Worm (Caenorhabditis elegans) whole organism, L4 larva: Measurements from ENCODE around the gene ZC190.5.

Experiments used
- F37D6.2 ChIP-seq: sonication (generic microtip); optimal IDR thresholded peaks from 2 replicates; lab custom pipeline; 2016; ENCODE audit warnings: mild to moderate bottlenecking, missing genetic modification characterization, missing compliant biosample characterization
- T26A8.4 ChIP-seq: fragments of 200-800 bp; sonication (Bioruptor generic); IDR thresholded peaks from 2 replicates; pipeline ENCODE4 v1.3.6; 2022; ENCODE audit warnings: missing genetic modification characterization, missing compliant biosample characterization
- Y48G9A.11 ChIP-seq: fragments of 200-800 bp; sonication (Bioruptor generic); IDR thresholded peaks from 2 replicates; pipeline ENCODE4 v1.3.6; 2022; ENCODE audit warnings: missing genetic modification reagents, missing genetic modification characterization, missing compliant biosample characterization
- Y5F2A.4 ChIP-seq: fragments of 200-800 bp; sonication (Bioruptor generic); optimal IDR thresholded peaks from 2 replicates; lab custom pipeline; 2018; ENCODE audit warnings: mild to moderate bottlenecking, missing genetic modification characterization, missing compliant biosample characterization
- ZK337.2 ChIP-seq: fragments of 200-800 bp; sonication (Bioruptor generic); IDR thresholded peaks from 2 replicates; pipeline ENCODE4 v1.3.6; 2022; ENCODE audit warnings: missing genetic modification reagents, missing genetic modification characterization, missing compliant biosample characterization
- ZK546.5 ChIP-seq, 2 experiments: sonication (generic microtip); optimal IDR thresholded peaks; 2 replicates each; lab custom pipeline; 2017; ENCODE audit warnings: missing biosample characterization in 2 of 2, missing genetic modification characterization in 2 of 2
- aha-1 ChIP-seq: fragments of 150-350 bp; peaks from one replicate; lab custom pipeline; 2014; ENCODE audit warnings: missing biosample characterization, missing genetic modification characterization
- aly-2 ChIP-seq: sonication (generic microtip); optimal IDR thresholded peaks from 2 replicates; lab custom pipeline; 2018; ENCODE audit warnings: missing biosample characterization, missing genetic modification characterization
- ama-1 ChIP-seq: fragments of 150-350 bp; optimal IDR thresholded peaks from 2 replicates; lab custom pipeline; 2014; ENCODE audit warnings: inconsistent platforms, mixed read lengths
- arid-1 ChIP-seq: fragments of 200-800 bp; sonication (Bioruptor generic); conservative IDR thresholded peaks from 2 replicates; pipeline ENCODE4 v1.3.6; 2022; ENCODE audit warnings: missing genetic modification reagents, missing genetic modification characterization, missing compliant biosample characterization
- ceh-20 ChIP-seq: fragments of 200-800 bp; sonication (Bioruptor generic); IDR thresholded peaks from 2 replicates; pipeline ENCODE4 v1.3.6; 2022; ENCODE audit warnings: missing genetic modification reagents, missing genetic modification characterization, missing compliant biosample characterization
- ceh-62 ChIP-seq: sonication (generic microtip); optimal IDR thresholded peaks from 2 replicates; lab custom pipeline; 2017; ENCODE audit warnings: missing biosample characterization, missing genetic modification characterization
- ceh-82 ChIP-seq: sonication (generic microtip); optimal IDR thresholded peaks from 2 replicates; lab custom pipeline; 2017; ENCODE audit warnings: missing biosample characterization, missing genetic modification characterization
- cey-2 ChIP-seq: sonication (generic microtip); optimal IDR thresholded peaks from 3 replicates; lab custom pipeline; 2017; ENCODE audit warnings: missing genetic modification characterization, mild to moderate bottlenecking, missing compliant biosample characterization, antibody characterized with exemption, borderline replicate concordance; ENCODE audit not compliant: insufficient read depth
- ctbp-1 ChIP-seq: fragments of 200-800 bp; sonication (Bioruptor generic); IDR thresholded peaks from 2 replicates; pipeline ENCODE4 v1.3.6; 2022; ENCODE audit warnings: missing genetic modification reagents, missing genetic modification characterization, missing compliant biosample characterization
- daf-12 ChIP-seq: fragments of 150-350 bp; optimal IDR thresholded peaks from 2 replicates; lab custom pipeline; 2014; ENCODE audit warnings: missing biosample characterization, missing genetic modification reagents, missing genetic modification characterization
- dmd-9 ChIP-seq: fragments of 200-800 bp; sonication (Bioruptor generic); IDR thresholded peaks from 2 replicates; pipeline ENCODE4 v1.3.6; 2022; ENCODE audit warnings: missing genetic modification reagents, missing genetic modification characterization, missing compliant biosample characterization
- egl-43 ChIP-seq: fragments of 200-800 bp; sonication (Bioruptor generic); IDR thresholded peaks from 2 replicates; pipeline ENCODE4 v1.3.6; 2022; ENCODE audit warnings: missing genetic modification reagents, missing genetic modification characterization, missing compliant biosample characterization
- fkh-10 ChIP-seq: fragments of 150-350 bp; optimal IDR thresholded peaks from 2 replicates; lab custom pipeline; 2014; ENCODE audit warnings: missing biosample characterization, missing genetic modification reagents, missing genetic modification characterization
- fos-1 ChIP-seq: fragments of 150-350 bp; optimal IDR thresholded peaks from 2 replicates; lab custom pipeline; 2014; ENCODE audit warnings: missing biosample characterization, missing genetic modification characterization
- gei-8 ChIP-seq: fragments of 200-800 bp; sonication (Bioruptor generic); optimal IDR thresholded peaks from 2 replicates; lab custom pipeline; 2018; ENCODE audit warnings: mild to moderate bottlenecking, missing genetic modification characterization, missing compliant biosample characterization
- hif-1 ChIP-seq, 2 experiments: sonication (generic microtip); optimal IDR thresholded peaks; 2 replicates each; lab custom pipeline; 2016 to 2017; ENCODE audit warnings: missing compliant biosample characterization in 2 of 2, missing genetic modification characterization in 2 of 2, missing genetic modification reagents in 2 of 2, missing genotype in 2 of 2, mild to moderate bottlenecking in 1 of 2
- hlh-11 ChIP-seq: fragments of 200-800 bp; sonication (Bioruptor generic); optimal IDR thresholded peaks from 2 replicates; lab custom pipeline; 2018; ENCODE audit warnings: mild to moderate bottlenecking, missing genetic modification characterization, missing compliant biosample characterization
- jun-1 ChIP-seq: fragments of 150-350 bp; optimal IDR thresholded peaks from 2 replicates; lab custom pipeline; 2014; ENCODE audit warnings: missing biosample characterization, missing genetic modification reagents, missing genetic modification characterization
- lim-7 ChIP-seq: fragments of 200-800 bp; sonication (Bioruptor generic); IDR thresholded peaks from 2 replicates; pipeline ENCODE4 v1.3.6; 2022; ENCODE audit warnings: missing genetic modification characterization, missing compliant biosample characterization
- lin-13 ChIP-seq: fragments of 150-350 bp; optimal IDR thresholded peaks from 2 replicates; lab custom pipeline; 2014; ENCODE audit warnings: missing biosample characterization, missing genetic modification reagents, missing genetic modification characterization
- lin-15B ChIP-seq: fragments of 150-350 bp; sonication (generic microtip); optimal IDR thresholded peaks from 3 replicates; lab custom pipeline; 2014; ENCODE audit warnings: missing biosample characterization, missing genetic modification characterization
- lin-38 ChIP-seq: fragments of 200-800 bp; sonication (Bioruptor generic); IDR thresholded peaks from 2 replicates; pipeline ENCODE4 v1.3.6; 2022; ENCODE audit warnings: missing genetic modification reagents, missing genetic modification characterization, missing compliant biosample characterization
- lir-3 ChIP-seq: sonication (generic microtip); optimal IDR thresholded peaks from 2 replicates; lab custom pipeline; 2016; ENCODE audit warnings: mild to moderate bottlenecking, missing genetic modification characterization, missing compliant biosample characterization
- lsy-2 ChIP-seq, 2 experiments: fragments of 150-350 bp in 1 of 2; sonication (generic microtip) in 1 of 2; optimal IDR thresholded peaks; 2 replicates each; lab custom pipeline; 2014 to 2017; ENCODE audit warnings: missing biosample characterization in 2 of 2, missing genetic modification characterization in 2 of 2
- mdl-1 ChIP-seq, 2 experiments: fragments of 150-350 bp in 1 of 2; sonication (generic microtip) in 1 of 2; optimal IDR thresholded peaks; 2 replicates each; lab custom pipeline; 2014 to 2017; ENCODE audit warnings: missing biosample characterization in 2 of 2, missing genetic modification characterization in 2 of 2
- mdt-29 ChIP-seq: fragments of 200-800 bp; sonication (Bioruptor generic); IDR thresholded peaks from 2 replicates; pipeline ENCODE4 v1.3.6; 2022; ENCODE audit warnings: missing genetic modification reagents, missing genetic modification characterization, missing compliant biosample characterization
- mep-1 ChIP-seq: fragments of 150-350 bp; sonication (generic microtip); optimal IDR thresholded peaks from 3 replicates; lab custom pipeline; 2014; ENCODE audit warnings: missing biosample characterization, missing genetic modification characterization
- mes-2 ChIP-seq: sonication (generic microtip); optimal IDR thresholded peaks from 2 replicates; lab custom pipeline; 2016; ENCODE audit warnings: missing genotype, mild to moderate bottlenecking, missing genetic modification characterization, missing compliant biosample characterization; ENCODE audit not compliant: poor library complexity, severe bottlenecking
- mxl-3 ChIP-seq: fragments of 200-800 bp; sonication (Bioruptor generic); optimal IDR thresholded peaks from 2 replicates; lab custom pipeline; 2018; ENCODE audit warnings: mild to moderate bottlenecking, missing genetic modification characterization, missing compliant biosample characterization
- nhr-11 ChIP-seq: fragments of 150-350 bp; optimal IDR thresholded peaks from 2 replicates; lab custom pipeline; 2014; ENCODE audit warnings: missing biosample characterization, missing genetic modification characterization
- nhr-25 ChIP-seq: sonication (generic microtip); optimal IDR thresholded peaks from 2 replicates; lab custom pipeline; 2017; ENCODE audit warnings: missing genetic modification characterization, mild to moderate bottlenecking, missing compliant biosample characterization, antibody characterized with exemption, moderate library complexity, borderline replicate concordance; ENCODE audit not compliant: insufficient read depth
- nhr-28 ChIP-seq: fragments of 150-350 bp; optimal IDR thresholded peaks from 2 replicates; lab custom pipeline; 2014; ENCODE audit warnings: missing biosample characterization, missing genetic modification characterization
- nhr-6 ChIP-seq: fragments of 150-350 bp; optimal IDR thresholded peaks from 2 replicates; lab custom pipeline; 2014; ENCODE audit warnings: missing biosample characterization, missing genetic modification characterization
- nhr-76 ChIP-seq: fragments of 150-350 bp; optimal IDR thresholded peaks from 2 replicates; lab custom pipeline; 2014; ENCODE audit warnings: missing biosample characterization, missing genetic modification characterization
- nhr-77 ChIP-seq: fragments of 150-350 bp; optimal IDR thresholded peaks from 2 replicates; lab custom pipeline; 2014; ENCODE audit warnings: missing biosample characterization, missing genetic modification characterization
- php-3 ChIP-seq: fragments of 200-800 bp; sonication (Bioruptor generic); IDR thresholded peaks from 2 replicates; pipeline ENCODE4 v1.3.6; 2022; ENCODE audit warnings: missing genetic modification reagents, missing genetic modification characterization, missing compliant biosample characterization
- pqm-1 ChIP-seq: sonication (generic microtip); optimal IDR thresholded peaks from 2 replicates; lab custom pipeline; 2017; ENCODE audit warnings: missing biosample characterization, missing genetic modification characterization
- rbr-2 ChIP-seq: sonication (generic microtip); optimal IDR thresholded peaks from 2 replicates; lab custom pipeline; 2016; ENCODE audit warnings: missing genotype, missing genetic modification characterization, missing compliant biosample characterization
- skn-1 ChIP-seq: fragments of 150-350 bp; optimal IDR thresholded peaks from 2 replicates; lab custom pipeline; 2014; ENCODE audit warnings: missing biosample characterization, missing genetic modification characterization
- snpc-1.2 ChIP-seq: fragments of 200-800 bp; sonication (Bioruptor generic); IDR thresholded peaks from 2 replicates; pipeline ENCODE4 v1.3.6; 2022; ENCODE audit warnings: missing genetic modification reagents, missing genetic modification characterization, missing compliant biosample characterization
- spr-1 ChIP-seq: sonication (generic microtip); optimal IDR thresholded peaks from 2 replicates; lab custom pipeline; 2016; ENCODE audit warnings: mild to moderate bottlenecking, missing genetic modification characterization, missing compliant biosample characterization
- unc-130 ChIP-seq: sonication (generic microtip); optimal IDR thresholded peaks from 2 replicates; lab custom pipeline; 2016; ENCODE audit warnings: missing genetic modification reagents, missing genetic modification characterization, missing compliant biosample characterization
- zag-1 ChIP-seq: fragments of 150-350 bp; optimal IDR thresholded peaks from 2 replicates; lab custom pipeline; 2014; ENCODE audit warnings: missing biosample characterization, missing genetic modification characterization
- zfp-3 ChIP-seq: fragments of 200-800 bp; sonication (Bioruptor generic); conservative IDR thresholded peaks from 2 replicates; pipeline ENCODE4 v1.3.6; 2022; ENCODE audit warnings: missing genetic modification reagents, missing genetic modification characterization, missing compliant biosample characterization
- ztf-11 ChIP-seq: fragments of 150-350 bp; optimal IDR thresholded peaks from 2 replicates; lab custom pipeline; 2014; ENCODE audit warnings: missing biosample characterization, missing genetic modification characterization
- ztf-7 ChIP-seq: fragments of 150-350 bp; optimal IDR thresholded peaks from 2 replicates; lab custom pipeline; 2014; ENCODE audit warnings: missing biosample characterization, missing genetic modification characterization

Gene ZC190.5

ce11 chrV:8661241-8661954 lies 12.0 kb downstream of the ZC190.5 start (continued):
- TF ChIP-seq mep-1 (tag; lab: Kevin White, UChicago) (peak; percentile 47), lin-38 (GFP tag; lab: Robert Waterston, UW) (no peak), arid-1 (GFP tag; lab: Robert Waterston, UW) (no peak), php-3 (GFP tag; lab: Robert Waterston, UW) (peak; percentile 95), ctbp-1 (GFP tag; lab: Robert Waterston, UW) (no peak), snpc-1.2 (GFP tag; lab: Robert Waterston, UW) (no peak), nhr-76 (tag; lab: Kevin White, UChicago) (no peak), lsy-2 (tag; optimal IDR thresholded peaks at IDR 0.05; lab: Kevin White, UChicago) (no peak), nhr-28 (tag; lab: Kevin White, UChicago) (peak; percentile 32), nhr-77 (tag; lab: Kevin White, UChicago) (peak; percentile 37), zfp-3 (GFP tag; lab: Robert Waterston, UW) (no peak), zag-1 (tag; lab: Kevin White, UChicago) (no peak), ZK337.2 (GFP tag; lab: Robert Waterston, UW) (no peak), ceh-62 (tag; lab: Kevin White, UChicago) (no peak), dmd-9 (GFP tag; lab: Robert Waterston, UW) (no peak), ceh-20 (GFP tag; lab: Robert Waterston, UW) (peak; percentile 47; the same call in 1 of the 2 replicates), skn-1 (tag; lab: Kevin White, UChicago) (no peak), lin-15B (tag; lab: Kevin White, UChicago) (no peak), F37D6.2 (tag; lab: Kevin White, UChicago) (no peak), egl-43 (GFP tag; lab: Robert Waterston, UW) (no peak), unc-130 (GFP tag; lab: Kevin White, UChicago) (no peak), fkh-10 (GFP tag; lab: Kevin White, UChicago) (no peak), lin-13 (no peak), ztf-11 (tag; lab: Kevin White, UChicago) (no peak), pqm-1 (tag; lab: Kevin White, UChicago) (peak; percentile 85), rbr-2 (tag; lab: Kevin White, UChicago) (no peak), ceh-82 (tag; lab: Kevin White, UChicago) (no peak), spr-1 (tag; lab: Kevin White, UChicago) (no peak), cey-2 (tag; lab: Kevin White, UChicago) (no peak), mdl-1 (tag; optimal IDR thresholded peaks at IDR 0.05; lab: Kevin White, UChicago) (no peak), lir-3 (tag; lab: Kevin White, UChicago) (no peak), nhr-11 (no peak), jun-1 (tag; lab: Kevin White, UChicago) (no peak), Y5F2A.4 (no peak), fos-1 (tag; lab: Kevin White, UChicago) (no peak), mdt-29 (GFP tag; lab: Robert Waterston, UW) (no peak), daf-12 (no peak), Y48G9A.11 (GFP tag; lab: Robert Waterston, UW) (no peak), lim-7 (GFP tag; lab: Robert Waterston, UW) (no peak)

- no peak for TF ChIP-seq nhr-25 (tag; lab: Kevin White, UChicago)
- TF ChIP-seq aha-1 (tag; lab: Kevin White, UChicago): peak; percentile 6
- TF ChIP-seq fos-1 (tag; lab: Kevin White, UChicago): no peak
- TF ChIP-seq hlh-11 (tag; lab: Kevin White, UChicago): peak; percentile 54
- TF ChIP-seq ceh-20 (GFP tag; lab: Robert Waterston, UW): no peak
- no peak for TF ChIP-seq ztf-7 (tag; lab: Kevin White, UChicago)
- TF ChIP-seq aly-2 (tag; lab: Kevin White, UChicago): no peak
- no peak for TF ChIP-seq ZK546.5 (tag; optimal IDR thresholded peaks at IDR 0.05; lab: Kevin White, UChicago)
- TF ChIP-seq mxl-3 (GFP tag; lab: Kevin White, UChicago): peak; percentile 77
- no peak for TF ChIP-seq gei-8
- peak; percentile 19 for TF ChIP-seq mes-2 (tag; lab: Kevin White, UChicago)
- TF ChIP-seq nhr-6 (tag; lab: Kevin White, UChicago): no peak
- TF ChIP-seq hif-1 (tag; optimal IDR thresholded peaks at IDR 0.05; lab: Kevin White, UChicago): no peak
- TF ChIP-seq arid-1 (GFP tag; lab: Robert Waterston, UW): no peak
- TF ChIP-seq ama-1 (lab: Kevin White, UChicago): no peak
- TF ChIP-seq T26A8.4 (GFP tag; lab: Robert Waterston, UW): no peak
Observed at ce11 chrV:8660475-8660874, 12.9 kb downstream of the ZC190.5 start.
